Worm (Caenorhabditis elegans) whole organism, L4 larva: ENCODE data around the gene Y45F10D.7.
A peak's percentile ranks its signal among the peaks of the same experiment; 100 is the strongest.

ENCODE experiments used
- F49E8.2 ChIP-seq: sonication (generic microtip); optimal IDR thresholded peaks from 2 replicates; lab custom pipeline; 2016; ENCODE audit warnings: missing compliant biosample characterization, mild to moderate bottlenecking, missing genetic modification characterization, borderline replicate concordance
- T20F7.1 ChIP-seq: fragments of 200-800 bp; sonication (Bioruptor generic); optimal IDR thresholded peaks from 2 replicates; lab custom pipeline; 2018; ENCODE audit warnings: mild to moderate bottlenecking, missing genetic modification characterization, missing compliant biosample characterization
- Y5F2A.4 ChIP-seq: fragments of 200-800 bp; sonication (Bioruptor generic); optimal IDR thresholded peaks from 2 replicates; lab custom pipeline; 2018; ENCODE audit warnings: mild to moderate bottlenecking, missing genetic modification characterization, missing compliant biosample characterization
- aha-1 ChIP-seq: fragments of 150-350 bp; peaks from one replicate; lab custom pipeline; 2014; ENCODE audit warnings: missing biosample characterization, missing genetic modification characterization
- cey-2 ChIP-seq: sonication (generic microtip); optimal IDR thresholded peaks from 3 replicates; lab custom pipeline; 2017; ENCODE audit warnings: missing genetic modification characterization, mild to moderate bottlenecking, missing compliant biosample characterization, antibody characterized with exemption, borderline replicate concordance; ENCODE audit not compliant: insufficient read depth
- daf-16 ChIP-seq, 3 experiments: sonication (generic microtip); optimal IDR thresholded peaks; 2 replicates each; lab custom pipeline; 2016 to 2017; ENCODE audit warnings: missing genetic modification characterization in 3 of 3, missing genetic modification reagents in 3 of 3, mild to moderate bottlenecking in 2 of 3, missing compliant biosample characterization in 2 of 3, missing biosample characterization in 1 of 3, moderate library complexity in 1 of 3
- dmd-8 ChIP-seq: fragments of 200-800 bp; sonication (Bioruptor generic); IDR thresholded peaks from 2 replicates; pipeline ENCODE4 v1.3.6; 2022; ENCODE audit warnings: missing genetic modification characterization, missing compliant biosample characterization
- dpl-1 ChIP-seq: fragments of 150-350 bp; optimal IDR thresholded peaks from 2 replicates; lab custom pipeline; 2014; ENCODE audit warnings: missing biosample characterization, missing genetic modification reagents, missing genetic modification characterization
- dve-1 ChIP-seq: sonication (generic microtip); optimal IDR thresholded peaks from 2 replicates; lab custom pipeline; 2017; ENCODE audit warnings: antibody characterized with exemption, mild to moderate bottlenecking, missing genetic modification characterization, missing compliant biosample characterization; ENCODE audit not compliant: insufficient read depth
- hlh-11 ChIP-seq: fragments of 200-800 bp; sonication (Bioruptor generic); optimal IDR thresholded peaks from 2 replicates; lab custom pipeline; 2018; ENCODE audit warnings: mild to moderate bottlenecking, missing genetic modification characterization, missing compliant biosample characterization
- hlh-30 ChIP-seq: sonication (generic microtip); optimal IDR thresholded peaks from 2 replicates; lab custom pipeline; 2017; ENCODE audit warnings: antibody characterized with exemption, mild to moderate bottlenecking, missing genetic modification characterization, missing compliant biosample characterization; ENCODE audit not compliant: insufficient read depth
- hmg-1.1 ChIP-seq: fragments of 200-800 bp; sonication (Bioruptor generic); IDR thresholded peaks from 2 replicates; pipeline ENCODE4 v1.3.6; 2022; ENCODE audit warnings: missing genetic modification reagents, missing genetic modification characterization, missing compliant biosample characterization
- lin-13 ChIP-seq: fragments of 150-350 bp; optimal IDR thresholded peaks from 2 replicates; lab custom pipeline; 2014; ENCODE audit warnings: missing biosample characterization, missing genetic modification reagents, missing genetic modification characterization
- lin-38 ChIP-seq: fragments of 200-800 bp; sonication (Bioruptor generic); IDR thresholded peaks from 2 replicates; pipeline ENCODE4 v1.3.6; 2022; ENCODE audit warnings: missing genetic modification reagents, missing genetic modification characterization, missing compliant biosample characterization
- lir-3 ChIP-seq: sonication (generic microtip); optimal IDR thresholded peaks from 2 replicates; lab custom pipeline; 2016; ENCODE audit warnings: mild to moderate bottlenecking, missing genetic modification characterization, missing compliant biosample characterization
- madf-5 ChIP-seq, 2 experiments: fragments of 200-800 bp; sonication (Bioruptor generic); IDR thresholded peaks; 2 replicates each; pipeline ENCODE4 v1.3.6; 2022; ENCODE audit warnings: missing compliant biosample characterization in 2 of 2, missing genetic modification characterization in 2 of 2
- madf-9 ChIP-seq: fragments of 200-800 bp; sonication (Bioruptor generic); conservative IDR thresholded peaks from 2 replicates; pipeline ENCODE4 v1.3.6; 2022; ENCODE audit warnings: missing genetic modification reagents, missing genetic modification characterization, missing compliant biosample characterization
- mdl-1 ChIP-seq, 2 experiments: fragments of 150-350 bp in 1 of 2; sonication (generic microtip) in 1 of 2; optimal IDR thresholded peaks; 2 replicates each; lab custom pipeline; 2014 to 2017; ENCODE audit warnings: missing biosample characterization in 2 of 2, missing genetic modification characterization in 2 of 2
- mdt-29 ChIP-seq: fragments of 200-800 bp; sonication (Bioruptor generic); IDR thresholded peaks from 2 replicates; pipeline ENCODE4 v1.3.6; 2022; ENCODE audit warnings: missing genetic modification reagents, missing genetic modification characterization, missing compliant biosample characterization
- mep-1 ChIP-seq: fragments of 150-350 bp; sonication (generic microtip); optimal IDR thresholded peaks from 3 replicates; lab custom pipeline; 2014; ENCODE audit warnings: missing biosample characterization, missing genetic modification characterization
- mxl-3 ChIP-seq: fragments of 200-800 bp; sonication (Bioruptor generic); optimal IDR thresholded peaks from 2 replicates; lab custom pipeline; 2018; ENCODE audit warnings: mild to moderate bottlenecking, missing genetic modification characterization, missing compliant biosample characterization
- nhr-102 ChIP-seq: sonication (generic microtip); optimal IDR thresholded peaks from 2 replicates; lab custom pipeline; 2016; ENCODE audit warnings: mild to moderate bottlenecking, missing genetic modification characterization, moderate library complexity, missing compliant biosample characterization
- nhr-11 ChIP-seq: fragments of 150-350 bp; optimal IDR thresholded peaks from 2 replicates; lab custom pipeline; 2014; ENCODE audit warnings: missing biosample characterization, missing genetic modification characterization
- nhr-28 ChIP-seq: fragments of 150-350 bp; optimal IDR thresholded peaks from 2 replicates; lab custom pipeline; 2014; ENCODE audit warnings: missing biosample characterization, missing genetic modification characterization
- nhr-48 ChIP-seq: sonication (generic microtip); optimal IDR thresholded peaks from 2 replicates; lab custom pipeline; 2016; ENCODE audit warnings: mild to moderate bottlenecking, missing genetic modification characterization, missing compliant biosample characterization
- pha-4 ChIP-seq, 2 experiments: fragments of 150-350 bp in 1 of 2; fragments of 200-800 bp in 1 of 2; sonication (Bioruptor generic) in 1 of 2; IDR thresholded peaks in 1 of 2; optimal IDR thresholded peaks in 1 of 2; 2 replicates each; pipeline versions ENCODE4 v1.3.6 to Lab custom; 2014 to 2022; ENCODE audit warnings: missing genetic modification characterization in 2 of 2, missing genetic modification reagents in 2 of 2, missing biosample characterization in 1 of 2, missing compliant biosample characterization in 1 of 2
- pqm-1 ChIP-seq: sonication (generic microtip); optimal IDR thresholded peaks from 2 replicates; lab custom pipeline; 2017; ENCODE audit warnings: missing biosample characterization, missing genetic modification characterization
- skn-1 ChIP-seq: fragments of 150-350 bp; optimal IDR thresholded peaks from 2 replicates; lab custom pipeline; 2014; ENCODE audit warnings: missing biosample characterization, missing genetic modification characterization
- snpc-1.2 ChIP-seq: fragments of 200-800 bp; sonication (Bioruptor generic); IDR thresholded peaks from 2 replicates; pipeline ENCODE4 v1.3.6; 2022; ENCODE audit warnings: missing genetic modification reagents, missing genetic modification characterization, missing compliant biosample characterization
- spr-1 ChIP-seq: sonication (generic microtip); optimal IDR thresholded peaks from 2 replicates; lab custom pipeline; 2016; ENCODE audit warnings: mild to moderate bottlenecking, missing genetic modification characterization, missing compliant biosample characterization
- spr-3 ChIP-seq: fragments of 200-800 bp; sonication (Bioruptor generic); optimal IDR thresholded peaks from 2 replicates; lab custom pipeline; 2018; ENCODE audit warnings: mild to moderate bottlenecking, missing genetic modification characterization, missing compliant biosample characterization
- unc-39 ChIP-seq: sonication (generic microtip); optimal IDR thresholded peaks from 2 replicates; lab custom pipeline; 2017; ENCODE audit warnings: missing biosample characterization, missing genetic modification characterization
- unc-62 ChIP-seq, 3 experiments: fragments of 150-350 bp in 1 of 3; sonication (generic microtip); optimal IDR thresholded peaks in 2 of 3; peaks in 1 of 3; 1 replicate in 1 of 3; 2 replicates in 2 of 3; lab custom pipeline; 2014 to 2017; ENCODE audit warnings: missing biosample characterization in 3 of 3, missing genetic modification characterization in 3 of 3, missing genetic modification reagents in 3 of 3, missing genotype in 1 of 3
- zfp-3 ChIP-seq: fragments of 200-800 bp; sonication (Bioruptor generic); conservative IDR thresholded peaks from 2 replicates; pipeline ENCODE4 v1.3.6; 2022; ENCODE audit warnings: missing genetic modification reagents, missing genetic modification characterization, missing compliant biosample characterization
- zip-11 ChIP-seq: fragments of 200-800 bp; sonication (Bioruptor generic); IDR thresholded peaks from 2 replicates; pipeline ENCODE4 v1.3.6; 2022; ENCODE audit warnings: missing genetic modification characterization, missing compliant biosample characterization
- ztf-7 ChIP-seq: fragments of 150-350 bp; optimal IDR thresholded peaks from 2 replicates; lab custom pipeline; 2014; ENCODE audit warnings: missing biosample characterization, missing genetic modification characterization

Y45F10D.7 gene

ce11 chrIV:13807724-13808123 lies 19.0 kb downstream of the Y45F10D.7 start, which contains the start of gene Y45F10D.14:
Y45F10D.14 (minus strand) TSS chrIV:13807824.
- TF ChIP-seq aha-1 (tag; lab: Kevin White, UChicago) (peak; percentile 74), unc-62 (GFP tag; optimal IDR thresholded peaks at IDR 0.05 in 1 of 2; lab: Kevin White, UChicago) (peak in 1 of 2 experiments; percentile 7), unc-62 (tag; optimal IDR thresholded peaks at IDR 0.05; lab: Kevin White, UChicago) (no peak), hmg-1.1 (GFP tag; lab: Robert Waterston, UW) (no peak)

- TF ChIP-seq snpc-1.2 (GFP tag; lab: Robert Waterston, UW) (peak; percentile 93), lin-38 (GFP tag; lab: Robert Waterston, UW) (0 out of 2 replicates have a peak, but pooled peaks have one; percentile 20), F49E8.2 (tag; lab: Kevin White, UChicago) (peak; percentile 13)
- TF ChIP-seq, all 104 proteins: peak for 3; not testable (repeated sequence) for 101
Measured at ce11 chrIV:13814477-13814876, 25.8 kb downstream of the Y45F10D.7 start.

- TF ChIP-seq dve-1 (tag; lab: Kevin White, UChicago) (no peak), Y5F2A.4 (GFP tag; lab: Kevin White, UChicago) (no peak), spr-3 (GFP tag; lab: Kevin White, UChicago) (no peak), unc-39 (tag; lab: Kevin White, UChicago) (no peak), madf-9 (GFP tag; lab: Robert Waterston, UW) (no peak), skn-1 (tag; lab: Kevin White, UChicago) (no peak), madf-5 (GFP tag; IDR thresholded peaks at IDR 0.05; lab: Robert Waterston, UW) (no peak), dmd-8 (GFP tag; lab: Robert Waterston, UW) (no peak), nhr-102 (tag; lab: Kevin White, UChicago) (no peak), cey-2 (no peak)
Measured at ce11 chrIV:13820862-13821261, 32.2 kb downstream of the Y45F10D.7 start, which contains the start of gene Y45F10D.15. Y45F10D.15 (minus strand) TSS chrIV:13820962.

ce11 chrIV:13826363-13826762 lies 37.7 kb downstream of the Y45F10D.7 start:
- TF ChIP-seq dpl-1 (GFP tag; lab: Kevin White, UChicago) (peak; percentile 38), hlh-30 (tag; lab: Kevin White, UChicago) (peak; percentile 74), lir-3 (tag; lab: Kevin White, UChicago) (no peak), dve-1 (tag; lab: Kevin White, UChicago) (peak; percentile 93), spr-1 (peak; percentile 37), Y5F2A.4 (GFP tag; lab: Kevin White, UChicago) (no peak), nhr-28 (tag; lab: Kevin White, UChicago) (peak; percentile 93), mdl-1 (tag; optimal IDR thresholded peaks at IDR 0.05; lab: Kevin White, UChicago) (peak in 1 of 2 experiments; percentile 38), hlh-11 (tag; lab: Kevin White, UChicago) (peak; percentile 93), pqm-1 (tag; lab: Kevin White, UChicago) (peak; percentile 78), pha-4 (GFP tag; IDR thresholded peaks at IDR 0.05; lab: Robert Waterston, UW) (no peak), pha-4 (tag; optimal IDR thresholded peaks at IDR 0.05; lab: Kevin White, UChicago) (peak; percentile 1), mdt-29 (GFP tag; lab: Robert Waterston, UW) (no peak), T20F7.1 (GFP tag; lab: Kevin White, UChicago) (peak; percentile 18), mxl-3 (GFP tag; lab: Kevin White, UChicago) (no peak), daf-16 (GFP tag; optimal IDR thresholded peaks at IDR 0.05; lab: Kevin White, UChicago) (peak in 1 of 2 experiments; percentile 85), daf-16 (tag; optimal IDR thresholded peaks at IDR 0.05; lab: Kevin White, UChicago) (peak; percentile 83), unc-39 (tag; lab: Kevin White, UChicago) (no peak), ztf-7 (tag; lab: Kevin White, UChicago) (peak; percentile 48), zfp-3 (no peak), zip-11 (GFP tag; lab: Robert Waterston, UW) (no peak), lin-13 (GFP tag; lab: Kevin White, UChicago) (peak; percentile 5), mep-1 (tag; lab: Kevin White, UChicago) (peak; percentile 64), nhr-11 (tag; lab: Kevin White, UChicago) (peak; percentile 51), nhr-48 (tag; lab: Kevin White, UChicago) (peak; percentile 41)
- TF ChIP-seq, all 104 proteins: peak for 16
